Fruit fly (Drosophila melanogaster) whole organism: Measurements from ENCODE around the gene Diedel.

Source experiments
- CG8478 ChIP-seq: fragments of >200 bp; optimal IDR thresholded peaks from 2 replicates; lab custom pipeline; 2018; ENCODE audit warnings: inconsistent platforms
- Dll ChIP-seq: fragments of >200 bp; optimal IDR thresholded peaks from 2 replicates; lab custom pipeline; 2017
- EcR ChIP-seq, 2 experiments: fragments of >200 bp; optimal IDR thresholded peaks; 2 replicates each; lab custom pipeline; 2017; ENCODE audit warnings: missing biosample characterization in 2 of 2, missing genetic modification characterization in 2 of 2, missing genetic modification reagents in 2 of 2
- pan ChIP-seq: fragments of >200 bp; optimal IDR thresholded peaks from 2 replicates; lab custom pipeline; 2017
- psq ChIP-seq: fragments of >200 bp; optimal IDR thresholded peaks from 2 replicates; lab custom pipeline; 2017

DNA sequence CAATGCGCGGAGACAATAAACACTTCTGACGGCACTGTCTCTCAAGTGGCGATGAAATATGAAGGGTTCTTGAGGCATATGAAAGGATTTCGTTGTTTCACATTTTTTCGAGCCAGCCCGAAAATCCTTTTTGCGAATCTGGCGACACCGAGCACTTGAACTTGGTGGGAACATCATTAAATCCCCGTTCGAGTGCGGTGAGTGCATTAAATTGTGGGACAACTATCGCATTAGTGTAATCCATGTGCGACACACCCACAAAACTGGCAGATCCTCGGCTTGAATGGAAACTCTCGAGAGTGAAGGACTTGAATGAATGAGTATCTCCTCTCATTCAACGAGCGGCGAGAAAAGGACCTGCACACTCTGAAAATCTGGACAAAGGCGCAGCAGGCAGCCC lies 23.1 kb downstream of the Diedel start:
- no peak for TF ChIP-seq CG8478 (lab: Kevin White, UChicago)
- no peak for TF ChIP-seq pan (lab: Kevin White, UChicago)
- no peak for TF ChIP-seq EcR (GFP tag; optimal IDR thresholded peaks at IDR 0.05; lab: Kevin White, UChicago)
- no peak for TF ChIP-seq psq
- TF ChIP-seq Dll (lab: Kevin White, UChicago), result no peak
